Worm (Caenorhabditis elegans): Measurements from ENCODE around the gene nhr-150.

ce11 chrV:15479825-15480224 lies 1.4 kb downstream of the nhr-150 start:
- no peak for TF ChIP-seq ama-1 (optimal IDR thresholded peaks at IDR 0.05)
- no peak for TF ChIP-seq hmg-4 (GFP tag; optimal IDR thresholded peaks at IDR 0.05)
- TF ChIP-seq B0310.2 (tag; optimal IDR thresholded peaks at IDR 0.05) = no peak
